Worm (Caenorhabditis elegans) whole organism, L2 larva: ENCODE measurements around the gene C38C3.6.

Source experiments
- elt-3 ChIP-seq: sonication (generic microtip); optimal IDR thresholded peaks from 2 replicates; lab custom pipeline; 2017; ENCODE audit warnings: missing biosample characterization, missing genetic modification characterization
- fos-1 ChIP-seq: fragments of 150-350 bp; optimal IDR thresholded peaks from 2 replicates; lab custom pipeline; 2014; ENCODE audit warnings: missing biosample characterization, missing genetic modification characterization
- lin-11 ChIP-seq: fragments of 150-350 bp; sonication (generic microtip); optimal IDR thresholded peaks from 2 replicates; lab custom pipeline; 2014; ENCODE audit warnings: missing biosample characterization, missing genetic modification characterization, inconsistent platforms, mixed read lengths
- lin-39 ChIP-seq: fragments of 150-350 bp; optimal IDR thresholded peaks from 2 replicates; lab custom pipeline; 2014; ENCODE audit warnings: missing biosample characterization, missing genetic modification reagents, missing genetic modification characterization
- lsy-2 ChIP-seq, 2 experiments: fragments of 150-350 bp in 1 of 2; sonication (generic microtip) in 1 of 2; optimal IDR thresholded peaks; 2 replicates each; lab custom pipeline; 2014 to 2017; ENCODE audit warnings: missing biosample characterization in 2 of 2, missing genetic modification characterization in 2 of 2
- unc-55 ChIP-seq: fragments of 150-350 bp; sonication (generic microtip); optimal IDR thresholded peaks from 3 replicates; lab custom pipeline; 2014; ENCODE audit warnings: missing biosample characterization, missing genetic modification reagents, missing genetic modification characterization

ce11 chrV:1471078-1471969 lies 20.1 kb downstream of the C38C3.6 start:
- TF ChIP-seq lin-11 (tag; lab: Kevin White, UChicago) (peak; percentile 14), lin-39 (tag; lab: Kevin White, UChicago) (no peak), elt-3 (tag; lab: Kevin White, UChicago) (no peak), lsy-2 (tag; optimal IDR thresholded peaks at IDR 0.05; lab: Kevin White, UChicago) (peak in 1 of 2 experiments; percentile 82), fos-1 (peak; percentile 63), unc-55 (GFP tag; lab: Kevin White, UChicago) (peak; percentile 96)
